Worm (Caenorhabditis elegans) whole organism, L1 larva: ENCODE measurements around the gene C53C7.3.

ENCODE experiments used
- ama-1 ChIP-seq: fragments of 150-350 bp; optimal IDR thresholded peaks from 2 replicates; lab custom pipeline; 2014
- hlh-17 ChIP-seq: fragments of 200-800 bp; sonication (Bioruptor generic); optimal IDR thresholded peaks from 2 replicates; lab custom pipeline; 2018; ENCODE audit warnings: missing genetic modification characterization, mild to moderate bottlenecking, missing compliant biosample characterization, moderate library complexity, borderline replicate concordance
- jun-1 ChIP-seq: fragments of 150-350 bp; optimal IDR thresholded peaks from 2 replicates; lab custom pipeline; 2014; ENCODE audit warnings: missing biosample characterization, missing genetic modification reagents, missing genetic modification characterization
- lin-35 ChIP-seq, 2 experiments: fragments of 150-350 bp; optimal IDR thresholded peaks; 2 replicates each; lab custom pipeline; 2014; ENCODE audit warnings: missing biosample characterization in 2 of 2, missing genetic modification characterization in 2 of 2, missing genetic modification reagents in 2 of 2
- lir-3 ChIP-seq: sonication (generic microtip); optimal IDR thresholded peaks from 2 replicates; lab custom pipeline; 2016; ENCODE audit warnings: mild to moderate bottlenecking, missing genetic modification characterization, moderate library complexity, missing compliant biosample characterization; ENCODE audit not compliant: poor library complexity
- nhr-11 ChIP-seq: fragments of 150-350 bp; optimal IDR thresholded peaks from 2 replicates; lab custom pipeline; 2014; ENCODE audit warnings: missing biosample characterization, missing genetic modification characterization
- ztf-4 ChIP-seq: fragments of 150-350 bp; optimal IDR thresholded peaks from 2 replicates; lab custom pipeline; 2014; ENCODE audit warnings: missing biosample characterization, missing genetic modification characterization

DNA sequence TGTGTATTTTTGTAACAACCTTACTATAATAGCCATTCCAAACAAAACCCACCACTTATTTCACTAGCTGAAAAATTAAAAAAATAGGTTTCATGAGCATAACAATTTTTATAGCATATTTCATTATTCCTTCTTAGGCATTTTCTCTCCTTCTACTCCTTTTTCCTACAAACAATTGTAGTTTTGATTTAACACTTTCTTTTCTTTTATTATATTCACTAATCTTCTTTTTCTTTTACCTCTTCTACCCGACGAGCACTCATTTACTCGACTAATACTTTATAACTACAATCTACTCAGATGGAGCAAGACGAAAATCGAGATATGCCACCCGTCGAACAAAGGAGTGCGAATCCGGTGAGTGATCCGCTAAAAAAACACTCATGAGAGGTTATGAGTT lies at the start of gene C53C7.3:
- TF ChIP-seq ama-1 (lab: Kevin White, UChicago) (no peak), nhr-11 (tag; lab: Kevin White, UChicago) (no peak), ztf-4 (tag; lab: Kevin White, UChicago) (no peak), lin-35 (GFP tag; optimal IDR thresholded peaks at IDR 0.05; lab: Kevin White, UChicago) (no peak), lir-3 (tag; lab: Kevin White, UChicago) (no peak), jun-1 (tag; lab: Kevin White, UChicago) (no peak), hlh-17 (GFP tag; lab: Kevin White, UChicago) (no peak)
